Fruit fly (Drosophila melanogaster) whole organism, pupa: ENCODE data around the gene Gart.
A peak's percentile ranks its signal among the peaks of the same experiment; 100 is the strongest.

Experiments used
- CG10348 ChIP-seq: fragments of 200-800 bp; sonication (Bioruptor generic); IDR thresholded peaks from 2 replicates; pipeline ENCODE4 v1.3.6; 2022; ENCODE audit warnings: missing biosample characterization, missing genetic modification characterization
- CG12605 ChIP-seq: fragments of 200-800 bp; sonication (Bioruptor generic); IDR thresholded peaks from 2 replicates; pipeline ENCODE4 v1.3.6; 2022; ENCODE audit warnings: missing biosample characterization, missing genetic modification characterization
- CG13204 ChIP-seq: fragments of 200-800 bp; sonication (Bioruptor generic); optimal IDR thresholded peaks from 2 replicates; lab custom pipeline; 2018; ENCODE audit warnings: missing biosample characterization, mild to moderate bottlenecking, missing genetic modification characterization, moderate library complexity
- CG14655 ChIP-seq: fragments of 200-800 bp; sonication (Bioruptor generic); optimal IDR thresholded peaks from 3 replicates; lab custom pipeline; 2017; ENCODE audit warnings: mild to moderate bottlenecking, missing biosample characterization, missing genetic modification reagents, missing genetic modification characterization
- CG15710 ChIP-seq: fragments of 200-800 bp; sonication (Bioruptor generic); optimal IDR thresholded peaks from 2 replicates; lab custom pipeline; 2018; ENCODE audit warnings: missing biosample characterization, mild to moderate bottlenecking, missing genetic modification characterization, moderate library complexity
- CG17806 ChIP-seq: fragments of 200-800 bp; sonication (Bioruptor generic); optimal IDR thresholded peaks from 2 replicates; lab custom pipeline; 2018; ENCODE audit warnings: missing biosample characterization, mild to moderate bottlenecking, missing genetic modification characterization, moderate library complexity
- CG32121 ChIP-seq: fragments of 200-800 bp; sonication (Bioruptor generic); IDR thresholded peaks from 2 replicates; pipeline ENCODE4 v1.3.6; 2022; ENCODE audit warnings: missing biosample characterization, missing genetic modification characterization
- CG34367 ChIP-seq: fragments of 200-800 bp; sonication (Bioruptor generic); optimal IDR thresholded peaks from 2 replicates; lab custom pipeline; 2018; ENCODE audit warnings: missing biosample characterization, mild to moderate bottlenecking, missing genetic modification characterization
- CG4496 ChIP-seq: fragments of 200-800 bp; sonication (Bioruptor generic); IDR thresholded peaks from 3 replicates; pipeline ENCODE4 v1.3.6; 2022; ENCODE audit warnings: missing biosample characterization, missing genetic modification characterization
- CG8159 ChIP-seq: fragments of 200-800 bp; sonication (Bioruptor generic); optimal IDR thresholded peaks from 3 replicates; lab custom pipeline; 2018; ENCODE audit warnings: missing biosample characterization, mild to moderate bottlenecking, missing genetic modification characterization, moderate library complexity
- CG8301 ChIP-seq: fragments of 200-800 bp; sonication (Bioruptor generic); optimal IDR thresholded peaks from 2 replicates; lab custom pipeline; 2018; ENCODE audit warnings: missing biosample characterization, mild to moderate bottlenecking, missing genetic modification characterization
- CG9948 ChIP-seq: fragments of 200-800 bp; sonication (Bioruptor generic); optimal IDR thresholded peaks from 2 replicates; lab custom pipeline; 2018; ENCODE audit warnings: missing biosample characterization, mild to moderate bottlenecking, missing genetic modification characterization, moderate library complexity
- D1 ChIP-seq: fragments of 200-800 bp; sonication (Bioruptor generic); optimal IDR thresholded peaks from 2 replicates; lab custom pipeline; 2018; ENCODE audit warnings: missing biosample characterization, mild to moderate bottlenecking, missing genetic modification characterization, moderate library complexity
- EcR ChIP-seq: fragments of 200-800 bp; sonication (Bioruptor generic); optimal IDR thresholded peaks from 3 replicates; lab custom pipeline; 2019; ENCODE audit warnings: missing biosample characterization, missing genetic modification characterization, mild to moderate bottlenecking, moderate library complexity, missing genetic modification reagents
- Ets98B ChIP-seq: fragments of 200-800 bp; sonication (Bioruptor generic); IDR thresholded peaks from 2 replicates; pipeline ENCODE4 v1.3.6; 2022; ENCODE audit warnings: missing biosample characterization, missing genetic modification characterization
- Pif1A ChIP-seq: fragments of 200-800 bp; sonication (Bioruptor generic); optimal IDR thresholded peaks from 3 replicates; lab custom pipeline; 2016; ENCODE audit warnings: missing biosample characterization, missing genetic modification characterization
- Pif1B ChIP-seq: fragments of 200-800 bp; sonication (Bioruptor generic); optimal IDR thresholded peaks from 3 replicates; lab custom pipeline; 2016; ENCODE audit warnings: missing biosample characterization, missing genetic modification characterization
- Snoo ChIP-seq: fragments of 200-800 bp; sonication (Bioruptor generic); optimal IDR thresholded peaks from 3 replicates; lab custom pipeline; 2017; ENCODE audit warnings: missing biosample characterization, mild to moderate bottlenecking, missing genetic modification characterization, inconsistent platforms
- fd96Ca ChIP-seq: fragments of 200-800 bp; sonication (Bioruptor generic); IDR thresholded peaks from 3 replicates; pipeline ENCODE4 v1.3.6; 2022; ENCODE audit warnings: missing biosample characterization, missing genetic modification characterization
- gl ChIP-seq: fragments of 200-800 bp; sonication (Bioruptor generic); optimal IDR thresholded peaks from 2 replicates; lab custom pipeline; 2018; ENCODE audit warnings: missing biosample characterization, mild to moderate bottlenecking, missing genetic modification characterization
- rn ChIP-seq: fragments of 200-800 bp; sonication (Bioruptor generic); IDR thresholded peaks from 2 replicates; pipeline ENCODE4 v1.3.6; 2022; ENCODE audit warnings: missing biosample characterization, missing genetic modification characterization

Gene Gart

dm6 chr2L:7038404-7039341 is 15.0 kb upstream of the Gart start:
- TF ChIP-seq EcR (GFP tag; lab: Kevin White, UChicago) (peak; percentile 77), fd96Ca (no peak), CG12605 (no peak), CG10348 (GFP tag; lab: Robert Waterston, UW) (no peak)
- TF ChIP-seq, all 21 proteins: peak for 1

- no peak for TF ChIP-seq CG14655 (GFP tag; lab: Kevin White, UChicago)
- no peak for TF ChIP-seq fd96Ca
- no peak for TF ChIP-seq CG13204 (GFP tag; lab: Kevin White, UChicago)
- TF ChIP-seq CG4496, result peak; percentile 16; the same call in 1 of the 3 replicates
- no peak for TF ChIP-seq CG15710
- TF ChIP-seq CG10348 (GFP tag; lab: Robert Waterston, UW), result no peak
- TF ChIP-seq CG8301, result no peak
These were observed 14.2 kb upstream of the Gart start, which contains the start of gene milt for dm6 chr2L:7037773-7038327. milt (plus strand) TSS chr2L:7037823.

dm6 chr2L:7033100-7033675 is 9.5 kb upstream of the Gart start:
- no peak for TF ChIP-seq Pif1B (GFP tag; lab: Kevin White, UChicago)
- TF ChIP-seq Snoo (tag; lab: Kevin White, UChicago), result no peak
- TF ChIP-seq CG17806, result peak; percentile 34
- TF ChIP-seq rn (GFP tag; lab: Robert Waterston, UW), result no peak
- peak; percentile 74 for TF ChIP-seq CG32121 (GFP tag; lab: Robert Waterston, UW)
- no peak for TF ChIP-seq CG10348 (GFP tag; lab: Robert Waterston, UW)
- TF ChIP-seq CG15710, result peak; percentile 27
- TF ChIP-seq EcR (GFP tag; lab: Kevin White, UChicago), result no peak
- TF ChIP-seq D1 (tag; lab: Kevin White, UChicago), result peak; percentile 57
- TF ChIP-seq gl, result peak; percentile 80
- TF ChIP-seq CG9948 (tag; lab: Kevin White, UChicago), result peak; percentile 30
- peak; percentile 63 for TF ChIP-seq CG12605
- peak; percentile 65 for TF ChIP-seq Pif1A (GFP tag; lab: Kevin White, UChicago)
- peak; percentile 71 for TF ChIP-seq Ets98B (GFP tag; lab: Robert Waterston, UW)
- TF ChIP-seq CG8159 (tag; lab: Kevin White, UChicago), result no peak
- peak; percentile 52 for TF ChIP-seq CG34367
- TF ChIP-seq CG4496, result peak; percentile 68
- peak; percentile 56 for TF ChIP-seq CG8301
- TF ChIP-seq CG14655 (GFP tag; lab: Kevin White, UChicago), result no peak
- no peak for TF ChIP-seq CG13204 (GFP tag; lab: Kevin White, UChicago)
- TF ChIP-seq fd96Ca, result no peak; the same call in 2 of the 3 replicates
- TF ChIP-seq, all 21 proteins: peak for 12

- TF ChIP-seq CG15710 (no peak), CG4496 (peak; percentile 61), CG32121 (GFP tag; lab: Robert Waterston, UW) (no peak), CG13204 (GFP tag; lab: Kevin White, UChicago) (no peak), Ets98B (GFP tag; lab: Robert Waterston, UW) (peak; percentile 63), CG10348 (GFP tag; lab: Robert Waterston, UW) (0 out of 2 replicates have a peak, but pooled peaks have one; percentile 16)
- TF ChIP-seq, all 21 proteins: peak for 3
These were observed 8.8 kb upstream of the Gart start, which contains the start of the genes Rab30 and Caper for dm6 chr2L:7032517-7032951. Rab30 (minus strand) TSS chr2L:7032606. Caper (plus strand) TSS chr2L:7032721.

dm6 chr2L:7028990-7029389 is 5.3 kb upstream of the Gart start:
- TF ChIP-seq gl (no peak), CG17806 (no peak), CG34367 (no peak), rn (GFP tag; lab: Robert Waterston, UW) (no peak), CG13204 (GFP tag; lab: Kevin White, UChicago) (no peak), Snoo (tag; lab: Kevin White, UChicago) (no peak), CG15710 (no peak), CG8159 (tag; lab: Kevin White, UChicago) (no peak), EcR (GFP tag; lab: Kevin White, UChicago) (no peak), fd96Ca (no peak), CG9948 (tag; lab: Kevin White, UChicago) (no peak)

- TF ChIP-seq CG10348 (GFP tag; lab: Robert Waterston, UW), result no peak
- no peak for TF ChIP-seq CG8159 (tag; lab: Kevin White, UChicago)
- no peak for TF ChIP-seq fd96Ca
- TF ChIP-seq D1 (tag; lab: Kevin White, UChicago), result no peak
- no peak for TF ChIP-seq CG13204 (GFP tag; lab: Kevin White, UChicago)
- TF ChIP-seq, all 21 proteins: peak for 0
These were observed 4.7 kb upstream of the Gart start for dm6 chr2L:7028440-7028839.
